Worm (Caenorhabditis elegans) whole organism, mixed stage, embryonic: ENCODE measurements around the gene F53A9.3.

Source experiments
- ces-1 ChIP-seq: fragments of 150-350 bp; optimal IDR thresholded peaks from 2 replicates; lab custom pipeline; 2014; ENCODE audit warnings: missing biosample characterization, missing genetic modification reagents, missing genetic modification characterization
- elt-3 ChIP-seq: fragments of 150-350 bp; optimal IDR thresholded peaks from 2 replicates; lab custom pipeline; 2014; ENCODE audit warnings: missing biosample characterization, missing genetic modification characterization
- ham-2 ChIP-seq: fragments of 200-800 bp; sonication (Bioruptor generic); optimal IDR thresholded peaks from 2 replicates; lab custom pipeline; 2018; ENCODE audit warnings: mild to moderate bottlenecking, missing genetic modification characterization, missing compliant biosample characterization
- lin-13 ChIP-seq: fragments of 150-350 bp; optimal IDR thresholded peaks from 2 replicates; lab custom pipeline; 2014; ENCODE audit warnings: missing biosample characterization, missing genetic modification characterization
- lin-32 ChIP-seq: fragments of 200-800 bp; sonication (Bioruptor generic); optimal IDR thresholded peaks from 2 replicates; lab custom pipeline; 2018; ENCODE audit warnings: mild to moderate bottlenecking, missing genetic modification characterization, missing compliant biosample characterization
- lsy-2 ChIP-seq: fragments of 150-350 bp; optimal IDR thresholded peaks from 2 replicates; lab custom pipeline; 2014; ENCODE audit warnings: missing biosample characterization, missing genetic modification characterization
- mab-5 ChIP-seq: fragments of 150-350 bp; optimal IDR thresholded peaks from 2 replicates; lab custom pipeline; 2014; ENCODE audit warnings: missing biosample characterization, missing genetic modification characterization
- mep-1 ChIP-seq: fragments of 150-350 bp; optimal IDR thresholded peaks from 2 replicates; lab custom pipeline; 2017; ENCODE audit warnings: missing biosample characterization, missing genetic modification reagents, missing genetic modification characterization, inconsistent platforms
- nhr-237 ChIP-seq: fragments of 150-350 bp; optimal IDR thresholded peaks from 2 replicates; lab custom pipeline; 2014; ENCODE audit warnings: missing biosample characterization, missing genetic modification characterization
- pha-4 ChIP-seq: fragments of 150-350 bp; optimal IDR thresholded peaks from 2 replicates; lab custom pipeline; 2018; ENCODE audit warnings: missing biosample characterization, missing genetic modification reagents, missing genetic modification characterization
- snpc-4 ChIP-seq: fragments of 150-350 bp; optimal IDR thresholded peaks from 2 replicates; lab custom pipeline; 2014; ENCODE audit warnings: missing biosample characterization, missing genetic modification characterization
- unc-62 ChIP-seq: fragments of 150-350 bp; optimal IDR thresholded peaks from 2 replicates; lab custom pipeline; 2014; ENCODE audit warnings: missing biosample characterization, missing genetic modification reagents, missing genetic modification characterization

ce11 chrX:8711141-8711645 lies 3.0 kb downstream of the F53A9.3 start, which contains the start of gene F53A9.1:
- TF ChIP-seq unc-62 (GFP tag; lab: Kevin White, UChicago) (no peak), lin-13 (tag; lab: Kevin White, UChicago) (no peak), nhr-237 (tag; lab: Kevin White, UChicago) (no peak), lsy-2 (no peak), pha-4 (tag; lab: Kevin White, UChicago) (no peak), elt-3 (no peak), snpc-4 (tag; lab: Kevin White, UChicago) (no peak), mab-5 (tag; lab: Kevin White, UChicago) (no peak), lin-32 (GFP tag; lab: Kevin White, UChicago) (no peak), ces-1 (GFP tag; lab: Kevin White, UChicago) (no peak), ham-2 (GFP tag; lab: Kevin White, UChicago) (no peak), mep-1 (tag; lab: Kevin White, UChicago) (no peak)
